Fruit fly (Drosophila melanogaster): ENCODE results near the gene Atg4a.

Atg4a gene

DNA sequence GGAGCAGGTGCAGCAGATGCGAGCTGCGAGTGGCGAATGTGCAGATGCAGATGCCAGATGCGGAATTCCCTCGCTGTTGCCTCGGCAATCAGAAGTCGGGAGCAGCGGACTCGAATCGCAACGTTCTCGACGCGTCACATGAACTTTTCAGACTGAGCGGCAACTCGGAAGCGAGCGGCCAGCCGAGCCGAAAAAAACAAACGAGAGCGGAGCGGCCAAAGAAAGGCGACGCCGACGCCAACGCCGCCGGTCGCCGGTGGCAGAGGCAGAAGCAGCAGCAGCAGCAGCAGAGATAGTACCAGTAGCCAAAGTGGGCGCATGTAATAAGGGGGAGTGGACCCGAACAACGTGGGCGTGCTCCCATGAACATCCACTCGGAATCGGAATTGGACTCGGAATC lies 21.6 kb downstream of the Atg4a start, which contains the start of gene CG4629 (continued):
- peak; percentile 49; the same call in 1 of the 3 replicates for TF ChIP-seq HLH4C (GFP tag; IDR thresholded peaks at IDR 0.05; ENCODE audit: partially characterized antibody)
- no peak for TF ChIP-seq Hsf (GFP tag; optimal IDR thresholded peaks at IDR 0.05)
- no peak for TF ChIP-seq CG15601 (tag; optimal IDR thresholded peaks at IDR 0.05)
- TF ChIP-seq CG6683 (GFP tag; optimal IDR thresholded peaks at IDR 0.05) = no peak
- TF ChIP-seq CG12219 (GFP tag; optimal IDR thresholded peaks at IDR 0.05) = no peak
- no peak for TF ChIP-seq CG9609 (GFP tag; optimal IDR thresholded peaks at IDR 0.05)
- no peak for TF ChIP-seq Fer2 (tag; optimal IDR thresholded peaks at IDR 0.05)
- no peak for TF ChIP-seq CG12659 (GFP tag; optimal IDR thresholded peaks at IDR 0.05)
- TF ChIP-seq hkb (optimal IDR thresholded peaks at IDR 0.05) = no peak
- TF ChIP-seq hkb (GFP tag; IDR thresholded peaks at IDR 0.05) = peak; percentile 41; the same call in 1 of the 2 replicates
- peak in 1 of 2 experiments; percentile 2 for TF ChIP-seq Pdp1 (GFP tag; optimal IDR thresholded peaks at IDR 0.05)
- TF ChIP-seq CG18011 (GFP tag; optimal IDR thresholded peaks at IDR 0.05) = no peak
- TF ChIP-seq Dad (GFP tag; optimal IDR thresholded peaks at IDR 0.05) = no peak
- TF ChIP-seq unc-4 (GFP tag; IDR thresholded peaks at IDR 0.05; ENCODE audit: partially characterized antibody) = 0 out of 2 replicates have a peak, but pooled peaks have one; percentile 22
- TF ChIP-seq Rfx (GFP tag; IDR thresholded peaks at IDR 0.05) = peak; percentile 39; the same call in 1 of the 2 replicates
- no peak for TF ChIP-seq sens-2 (GFP tag; IDR thresholded peaks at IDR 0.05)
- 0 out of 2 replicates have a peak, but pooled peaks have one; percentile 48 for TF ChIP-seq CG32532 (GFP tag; IDR thresholded peaks at IDR 0.05)
- TF ChIP-seq sug (tag; optimal IDR thresholded peaks at IDR 0.05) = no peak
- TF ChIP-seq Deaf1 (tag; optimal IDR thresholded peaks at IDR 0.05) = peak; percentile 96
- TF ChIP-seq emc (GFP tag; optimal IDR thresholded peaks at IDR 0.05) = no peak
- no peak for TF ChIP-seq vnd (GFP tag; IDR thresholded peaks at IDR 0.05; ENCODE audit: partially characterized antibody)
- no peak for TF ChIP-seq sima (GFP tag; optimal IDR thresholded peaks at IDR 0.05)
- TF ChIP-seq Poxn (GFP tag; IDR thresholded peaks at IDR 0.05) = no peak
- TF ChIP-seq Usf (GFP tag; optimal IDR thresholded peaks at IDR 0.05) = no peak
- no peak for TF ChIP-seq az2 (GFP tag; optimal IDR thresholded peaks at IDR 0.05)
- no peak for TF ChIP-seq Meics (GFP tag; optimal IDR thresholded peaks at IDR 0.05)
- TF ChIP-seq gro (GFP tag; optimal IDR thresholded peaks at IDR 0.05) = no peak
- TF ChIP-seq sob (GFP tag; IDR thresholded peaks at IDR 0.05) = 0 out of 2 replicates have a peak, but pooled peaks have one; percentile 15
- no peak for TF ChIP-seq CG14441 (GFP tag; IDR thresholded peaks at IDR 0.05)
- no peak for TF ChIP-seq CG8281 (tag; optimal IDR thresholded peaks at IDR 0.05)
- no peak for TF ChIP-seq CG10462 (GFP tag; optimal IDR thresholded peaks at IDR 0.05)
- TF ChIP-seq CG15479 (GFP tag; optimal IDR thresholded peaks at IDR 0.05) = no peak
- TF ChIP-seq CG9797 (GFP tag; optimal IDR thresholded peaks at IDR 0.05) = no peak
- TF ChIP-seq Hmr (GFP tag; optimal IDR thresholded peaks at IDR 0.05) = no peak
- no peak for TF ChIP-seq cas (GFP tag; IDR thresholded peaks at IDR 0.05)
- TF ChIP-seq nerfin-1 (tag; optimal IDR thresholded peaks at IDR 0.05) = no peak
- TF ChIP-seq nom (GFP tag; optimal IDR thresholded peaks at IDR 0.05) = peak; percentile 39
- TF ChIP-seq slbo (GFP tag; IDR thresholded peaks at IDR 0.05) = no peak
- peak; percentile 14 for TF ChIP-seq Fer1 (GFP tag; optimal IDR thresholded peaks at IDR 0.05)
- peak in 1 of 2 experiments; percentile 53 for TF ChIP-seq Trl (optimal IDR thresholded peaks at IDR 0.05)
- no peak for TF ChIP-seq Trl (GFP tag; optimal IDR thresholded peaks at IDR 0.05)
- no peak for TF ChIP-seq Dip2 (GFP tag; IDR thresholded peaks at IDR 0.05)
- peak; percentile 7; the same call in 1 of the 2 replicates for TF ChIP-seq E2f2 (GFP tag; IDR thresholded peaks at IDR 0.05)
- peak; percentile 25 for TF ChIP-seq CG9932 (GFP tag; IDR thresholded peaks at IDR 0.05)
- peak; percentile 88 for TF ChIP-seq Med (GFP tag)
- no peak for TF ChIP-seq CG2202 (tag; optimal IDR thresholded peaks at IDR 0.05)
- TF ChIP-seq Hmx (GFP tag; optimal IDR thresholded peaks at IDR 0.05) = no peak
- TF ChIP-seq HLH54F (GFP tag; optimal IDR thresholded peaks at IDR 0.05) = no peak
- 0 out of 4 replicates have a peak, but pooled peaks have one; percentile 70 for TF ChIP-seq chinmo (GFP tag; IDR thresholded peaks at IDR 0.05; ENCODE audit: partially characterized antibody)
- TF ChIP-seq CG10543 (GFP tag; optimal IDR thresholded peaks at IDR 0.05) = peak; percentile 2
- TF ChIP-seq Mad (GFP tag; optimal IDR thresholded peaks at IDR 0.05) = no peak

Measured in whole organism, embryonic.